In the genomic region with DNA sequence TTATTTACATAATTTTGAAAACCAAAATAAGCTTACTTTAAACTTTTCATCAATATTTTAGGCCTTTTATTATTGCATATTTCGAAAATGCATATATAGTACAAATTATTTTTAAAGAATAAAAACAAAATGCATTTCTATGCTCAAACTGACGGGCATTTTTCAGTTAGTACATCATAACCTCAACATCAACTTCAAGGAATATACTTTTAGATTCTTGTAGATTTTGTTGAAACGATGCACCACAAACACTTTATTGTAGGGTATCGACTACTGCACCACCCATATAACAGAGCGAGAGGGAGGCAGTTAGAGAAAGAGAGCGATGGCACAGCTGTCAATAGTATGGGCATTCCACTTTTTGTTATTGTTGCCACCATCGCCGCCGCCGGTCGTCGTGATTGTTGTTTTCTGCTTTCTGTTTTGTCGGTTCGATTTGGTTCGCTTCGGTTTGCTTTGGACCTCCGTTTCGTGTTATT, we compare ENCODE assay signal across 5 fruit fly cellular contexts.
TF ChIP-seq lines count a peak whose summit lies in the region.

No protein-coding gene starts in this region.

- peak; percentile 63 for TF ChIP-seq CTCF in whole organism, embryonic (GFP tag; optimal IDR thresholded peaks at IDR 0.05; lab: Kevin White, UChicago)

TF ChIP-seq in whole organism, adult, 20 proteins besides CTCF, POLR2A, EP300 and RAD21 (continues in another document):
- no peak for TF ChIP-seq ovo (GFP tag; optimal IDR thresholded peaks at IDR 0.05; lab: Kevin White, UChicago)
- peak; percentile 71 for TF ChIP-seq CG7101 (tag; optimal IDR thresholded peaks at IDR 0.05; lab: Kevin White, UChicago)
- peak; percentile 81 for TF ChIP-seq CG33017 (tag; optimal IDR thresholded peaks at IDR 0.05; lab: Kevin White, UChicago)
- peak; percentile 79 for TF ChIP-seq bab1 (GFP tag; optimal IDR thresholded peaks at IDR 0.05; lab: Kevin White, UChicago)
- TF ChIP-seq toe (GFP tag; optimal IDR thresholded peaks at IDR 0.05; lab: Kevin White, UChicago), result peak; percentile 69
- TF ChIP-seq Mnt (GFP tag; optimal IDR thresholded peaks at IDR 0.05; lab: Kevin White, UChicago), result peak; percentile 56
- peak; percentile 51 for TF ChIP-seq CG1620 (GFP tag; optimal IDR thresholded peaks at IDR 0.05; lab: Kevin White, UChicago)
- TF ChIP-seq Hr96 (GFP tag; optimal IDR thresholded peaks at IDR 0.05; lab: Kevin White, UChicago), result peak; percentile 63
- TF ChIP-seq Crg-1 (GFP tag; optimal IDR thresholded peaks at IDR 0.05; lab: Kevin White, UChicago), result no peak
- peak; percentile 67 for TF ChIP-seq CG14711 (tag; optimal IDR thresholded peaks at IDR 0.05; lab: Kevin White, UChicago)
- peak; percentile 23 for TF ChIP-seq CG12768 (GFP tag; optimal IDR thresholded peaks at IDR 0.05; lab: Kevin White, UChicago)
- TF ChIP-seq CG11617 (GFP tag; optimal IDR thresholded peaks at IDR 0.05; lab: Kevin White, UChicago), result peak; percentile 57
- TF ChIP-seq CG5204 (GFP tag; optimal IDR thresholded peaks at IDR 0.05; lab: Kevin White, UChicago), result peak; percentile 83
- peak; percentile 73 for TF ChIP-seq CG7045 (GFP tag; optimal IDR thresholded peaks at IDR 0.05; lab: Kevin White, UChicago)
- TF ChIP-seq pad (GFP tag; optimal IDR thresholded peaks at IDR 0.05; lab: Kevin White, UChicago), result peak; percentile 59
- no peak for TF ChIP-seq Clk (GFP tag; optimal IDR thresholded peaks at IDR 0.05; lab: Kevin White, UChicago)
- TF ChIP-seq tj (GFP tag; optimal IDR thresholded peaks at IDR 0.05; lab: Kevin White, UChicago), result peak; percentile 72

TF ChIP-seq in whole organism, embryonic, 481 proteins besides CTCF, POLR2A, EP300 and RAD21 (continues in another document):
- TF ChIP-seq CkIIα-i1 (GFP tag; IDR thresholded peaks at IDR 0.05; lab: Robert Waterston, UW), result no peak
- no peak for TF ChIP-seq MBD-R2 (GFP tag; IDR thresholded peaks at IDR 0.05; lab: Robert Waterston, UW)
- TF ChIP-seq dm (GFP tag; optimal IDR thresholded peaks at IDR 0.05; lab: Kevin White, UChicago), result peak; percentile 52
- TF ChIP-seq CG6683 (GFP tag; optimal IDR thresholded peaks at IDR 0.05; lab: Kevin White, UChicago), result peak; percentile 72
- TF ChIP-seq ara (GFP tag; IDR thresholded peaks at IDR 0.05; lab: Robert Waterston, UW), result no peak; the same call in 1 of the 2 replicates
- TF ChIP-seq CG2712 (tag; optimal IDR thresholded peaks at IDR 0.05; lab: Kevin White, UChicago), result peak; percentile 96
- TF ChIP-seq Eip74EF (GFP tag; optimal IDR thresholded peaks at IDR 0.05; lab: Kevin White, UChicago), result peak in 1 of 2 experiments; percentile 95
- TF ChIP-seq CG17328 (GFP tag; IDR thresholded peaks at IDR 0.05; lab: Robert Waterston, UW), result peak; percentile 83
- TF ChIP-seq CG9876 (GFP tag; optimal IDR thresholded peaks at IDR 0.05; lab: Kevin White, UChicago), result peak; percentile 19
- peak; percentile 97 for TF ChIP-seq nmo (GFP tag; optimal IDR thresholded peaks at IDR 0.05; lab: Kevin White, UChicago)
- TF ChIP-seq CG31388 (GFP tag; optimal IDR thresholded peaks at IDR 0.05; lab: Kevin White, UChicago), result peak; percentile 64
- peak; percentile 84 for TF ChIP-seq Mad (GFP tag; optimal IDR thresholded peaks at IDR 0.05; lab: Kevin White, UChicago)
- TF ChIP-seq CG11504 (tag; optimal IDR thresholded peaks at IDR 0.05; lab: Kevin White, UChicago), result peak; percentile 96
- peak; percentile 85 for TF ChIP-seq CG13775 (GFP tag; optimal IDR thresholded peaks at IDR 0.05; lab: Kevin White, UChicago)
- peak; percentile 83 for TF ChIP-seq Meics (GFP tag; optimal IDR thresholded peaks at IDR 0.05; lab: Kevin White, UChicago)
- peak; percentile 28; the same call in 1 of the 2 replicates for TF ChIP-seq ro (GFP tag; IDR thresholded peaks at IDR 0.05; lab: Robert Waterston, UW)
- peak; percentile 90 for TF ChIP-seq CG11723 (GFP tag; optimal IDR thresholded peaks at IDR 0.05; lab: Kevin White, UChicago)

TF ChIP-seq in whole organism, prepupa, 60 proteins besides CTCF, POLR2A, EP300 and RAD21 (continues in another document):
- TF ChIP-seq Sox102F (GFP tag; optimal IDR thresholded peaks at IDR 0.05; lab: Kevin White, UChicago) (peak; percentile 63), Met (GFP tag; optimal IDR thresholded peaks at IDR 0.05; lab: Kevin White, UChicago) (peak; percentile 81), CG16779 (tag; optimal IDR thresholded peaks at IDR 0.05; lab: Kevin White, UChicago) (peak; percentile 80), CG11902 (GFP tag; optimal IDR thresholded peaks at IDR 0.05; lab: Kevin White, UChicago) (peak; percentile 55), topi (GFP tag; optimal IDR thresholded peaks at IDR 0.05; lab: Kevin White, UChicago) (peak; percentile 73), CG10631 (GFP tag; optimal IDR thresholded peaks at IDR 0.05; lab: Kevin White, UChicago) (peak; percentile 95), CG9139 (GFP tag; optimal IDR thresholded peaks at IDR 0.05; lab: Kevin White, UChicago) (peak; percentile 41), CG1621 (tag; optimal IDR thresholded peaks at IDR 0.05; lab: Kevin White, UChicago) (peak; percentile 76), Smox (GFP tag; optimal IDR thresholded peaks at IDR 0.05; lab: Kevin White, UChicago) (peak; percentile 73), Gug (GFP tag; IDR thresholded peaks at IDR 0.05; lab: Robert Waterston, UW) (peak; percentile 84), Blimp-1 (GFP tag; optimal IDR thresholded peaks at IDR 0.05; lab: Kevin White, UChicago) (peak; percentile 7), CG32006 (GFP tag; optimal IDR thresholded peaks at IDR 0.05; lab: Kevin White, UChicago) (peak; percentile 99), vri (GFP tag; optimal IDR thresholded peaks at IDR 0.05; lab: Kevin White, UChicago) (peak; percentile 40), dsx (GFP tag; optimal IDR thresholded peaks at IDR 0.05; lab: Kevin White, UChicago; ENCODE audit: poor library complexity, severe bottlenecking) (peak; percentile 81), Sox15 (GFP tag; optimal IDR thresholded peaks at IDR 0.05; lab: Kevin White, UChicago) (peak; percentile 59), CG31627 (GFP tag; optimal IDR thresholded peaks at IDR 0.05; lab: Kevin White, UChicago) (peak; percentile 52), CG8319 (GFP tag; optimal IDR thresholded peaks at IDR 0.05; lab: Kevin White, UChicago) (peak; percentile 60)

TF ChIP-seq in whole organism, pupa, 21 proteins besides CTCF, POLR2A, EP300 and RAD21 (continues in another document):
- TF ChIP-seq gl (tag; optimal IDR thresholded peaks at IDR 0.05; lab: Kevin White, UChicago) (peak; percentile 57), Snoo (tag; optimal IDR thresholded peaks at IDR 0.05; lab: Kevin White, UChicago) (peak; percentile 67), CG8159 (tag; optimal IDR thresholded peaks at IDR 0.05; lab: Kevin White, UChicago) (peak; percentile 86), rn (GFP tag; IDR thresholded peaks at IDR 0.05; lab: Robert Waterston, UW) (peak; percentile 62), Ets98B (GFP tag; IDR thresholded peaks at IDR 0.05; lab: Robert Waterston, UW) (peak; percentile 73), CG4496 (GFP tag; IDR thresholded peaks at IDR 0.05; lab: Robert Waterston, UW) (peak; percentile 88), CG13204 (GFP tag; optimal IDR thresholded peaks at IDR 0.05; lab: Kevin White, UChicago) (peak; percentile 41), Pif1A (GFP tag; optimal IDR thresholded peaks at IDR 0.05; lab: Kevin White, UChicago) (peak; percentile 88), CG15710 (tag; optimal IDR thresholded peaks at IDR 0.05; lab: Kevin White, UChicago) (peak; percentile 86), CG34367 (tag; optimal IDR thresholded peaks at IDR 0.05; lab: Kevin White, UChicago) (peak; percentile 85), CG17806 (tag; optimal IDR thresholded peaks at IDR 0.05; lab: Kevin White, UChicago) (peak; percentile 89), EcR (GFP tag; optimal IDR thresholded peaks at IDR 0.05; lab: Kevin White, UChicago) (no peak), CG12605 (GFP tag; IDR thresholded peaks at IDR 0.05; lab: Robert Waterston, UW) (peak; percentile 67), CG9948 (tag; optimal IDR thresholded peaks at IDR 0.05; lab: Kevin White, UChicago) (peak; percentile 92), Pif1B (GFP tag; optimal IDR thresholded peaks at IDR 0.05; lab: Kevin White, UChicago) (peak; percentile 80), fd96Ca (GFP tag; IDR thresholded peaks at IDR 0.05; lab: Robert Waterston, UW) (peak; percentile 40; the same call in 1 of the 3 replicates), CG32121 (GFP tag; IDR thresholded peaks at IDR 0.05; lab: Robert Waterston, UW) (peak; percentile 86), CG14655 (GFP tag; optimal IDR thresholded peaks at IDR 0.05; lab: Kevin White, UChicago) (peak; percentile 95), CG8301 (tag; optimal IDR thresholded peaks at IDR 0.05; lab: Kevin White, UChicago) (peak; percentile 94)

TF ChIP-seq in whole organism, wandering third instar larva, 38 proteins besides CTCF, POLR2A, EP300 and RAD21 (continues in another document):
- TF ChIP-seq N (GFP tag; optimal IDR thresholded peaks at IDR 0.05; lab: Kevin White, UChicago), result no peak
- no peak for TF ChIP-seq brk (GFP tag; optimal IDR thresholded peaks at IDR 0.05; lab: Kevin White, UChicago)
- no peak for TF ChIP-seq CrebA (GFP tag; optimal IDR thresholded peaks at IDR 0.05; lab: Kevin White, UChicago; ENCODE audit: borderline replicate concordance)
- no peak for TF ChIP-seq Dif (GFP tag; optimal IDR thresholded peaks at IDR 0.05; lab: Kevin White, UChicago; ENCODE audit: partially characterized antibody)
- peak; percentile 73 for TF ChIP-seq ey (GFP tag; optimal IDR thresholded peaks at IDR 0.05; lab: Kevin White, UChicago)
- peak; percentile 49 for TF ChIP-seq br (GFP tag; optimal IDR thresholded peaks at IDR 0.05; lab: Kevin White, UChicago)
- peak; percentile 72 for TF ChIP-seq OdsH (GFP tag; optimal IDR thresholded peaks at IDR 0.05; lab: Kevin White, UChicago)
- TF ChIP-seq fru (GFP tag; optimal IDR thresholded peaks at IDR 0.05; lab: Kevin White, UChicago), result peak; percentile 79
- TF ChIP-seq Vsx2 (GFP tag; optimal IDR thresholded peaks at IDR 0.05; lab: Kevin White, UChicago; ENCODE audit: partially characterized antibody), result no peak
- TF ChIP-seq Hr83 (GFP tag; optimal IDR thresholded peaks at IDR 0.05; lab: Kevin White, UChicago; ENCODE audit: poor library complexity, severe bottlenecking), result no peak
- TF ChIP-seq GATAd (GFP tag; optimal IDR thresholded peaks at IDR 0.05; lab: Kevin White, UChicago), result no peak
- TF ChIP-seq usp (GFP tag; optimal IDR thresholded peaks at IDR 0.05; lab: Kevin White, UChicago), result no peak
- TF ChIP-seq Abd-B (GFP tag; optimal IDR thresholded peaks at IDR 0.05; lab: Kevin White, UChicago), result no peak
- TF ChIP-seq jim (GFP tag; optimal IDR thresholded peaks at IDR 0.05; lab: Kevin White, UChicago), result no peak
- no peak for TF ChIP-seq Jra (GFP tag; optimal IDR thresholded peaks at IDR 0.05; lab: Kevin White, UChicago)
- TF ChIP-seq Myc (optimal IDR thresholded peaks at IDR 0.05; lab: Kevin White, UChicago), result no peak
- peak; percentile 88 for TF ChIP-seq sv (GFP tag; optimal IDR thresholded peaks at IDR 0.05; lab: Kevin White, UChicago)
- no peak for TF ChIP-seq tai (GFP tag; optimal IDR thresholded peaks at IDR 0.05; lab: Kevin White, UChicago)
- TF ChIP-seq Rel (GFP tag; optimal IDR thresholded peaks at IDR 0.05; lab: Kevin White, UChicago), result no peak
- no peak for TF ChIP-seq Rel (tag; optimal IDR thresholded peaks at IDR 0.05; lab: Kevin White, UChicago)
- TF ChIP-seq CG9705 (GFP tag; optimal IDR thresholded peaks at IDR 0.05; lab: Kevin White, UChicago), result no peak
- TF ChIP-seq dmrt93B (GFP tag; optimal IDR thresholded peaks at IDR 0.05; lab: Kevin White, UChicago), result peak; percentile 20
